Worm (Caenorhabditis elegans) whole organism, L1 larva: ENCODE results near the gene nduf-11.

Experiments
- snpc-4 ChIP-seq: fragments of 150-350 bp; optimal IDR thresholded peaks from 2 replicates; lab custom pipeline; 2014; ENCODE audit warnings: missing biosample characterization, missing genetic modification characterization
- unc-62 ChIP-seq: fragments of 150-350 bp; optimal IDR thresholded peaks from 2 replicates; lab custom pipeline; 2014; ENCODE audit warnings: missing biosample characterization, missing genetic modification reagents, missing genetic modification characterization

ce11 chrII:11386950-11387349 lies 41.5 kb upstream of the nduf-11 start:
- TF ChIP-seq snpc-4 (tag; lab: Kevin White, UChicago): no peak
- no peak for TF ChIP-seq unc-62 (GFP tag; lab: Kevin White, UChicago)
